Fruit fly (Drosophila melanogaster): ENCODE data around the gene CG43078.

- TF ChIP-seq OdsH (GFP tag; optimal IDR thresholded peaks at IDR 0.05) (no peak), Dif (GFP tag; optimal IDR thresholded peaks at IDR 0.05; ENCODE audit: partially characterized antibody) (no peak), woc (GFP tag; optimal IDR thresholded peaks at IDR 0.05) (no peak)
Measured at dm6 chr3L:8527829-8528228, 48.8 kb upstream of the CG43078 start.
